Worm (Caenorhabditis elegans): ENCODE results near the gene damt-1.

- TF ChIP-seq W03F9.2 (tag; optimal IDR thresholded peaks at IDR 0.05) = no peak
- no peak for TF ChIP-seq him-1 (tag; optimal IDR thresholded peaks at IDR 0.05)
Measured at ce11 chrII:5745088-5745487, 25.1 kb downstream of the damt-1 start, which contains the start of gene F10C1.9.
